Worm (Caenorhabditis elegans) whole organism, L4 larva: Measurements from ENCODE around the gene C04B4.1.

Experiments used
- F10B5.3 ChIP-seq: sonication (generic microtip); optimal IDR thresholded peaks from 2 replicates; lab custom pipeline; 2016; ENCODE audit warnings: mild to moderate bottlenecking, missing genetic modification characterization, missing compliant biosample characterization
- Y48G9A.11 ChIP-seq: fragments of 200-800 bp; sonication (Bioruptor generic); IDR thresholded peaks from 2 replicates; pipeline ENCODE4 v1.3.6; 2022; ENCODE audit warnings: missing genetic modification reagents, missing genetic modification characterization, missing compliant biosample characterization
- ZK337.2 ChIP-seq: fragments of 200-800 bp; sonication (Bioruptor generic); IDR thresholded peaks from 2 replicates; pipeline ENCODE4 v1.3.6; 2022; ENCODE audit warnings: missing genetic modification reagents, missing genetic modification characterization, missing compliant biosample characterization
- ama-1 ChIP-seq: fragments of 150-350 bp; optimal IDR thresholded peaks from 2 replicates; lab custom pipeline; 2014; ENCODE audit warnings: inconsistent platforms, mixed read lengths
- arid-1 ChIP-seq: fragments of 200-800 bp; sonication (Bioruptor generic); conservative IDR thresholded peaks from 2 replicates; pipeline ENCODE4 v1.3.6; 2022; ENCODE audit warnings: missing genetic modification reagents, missing genetic modification characterization, missing compliant biosample characterization
- attf-4 ChIP-seq: sonication (generic microtip); optimal IDR thresholded peaks from 3 replicates; lab custom pipeline; 2017; ENCODE audit warnings: missing biosample characterization, missing genetic modification characterization
- ceh-62 ChIP-seq: sonication (generic microtip); optimal IDR thresholded peaks from 2 replicates; lab custom pipeline; 2017; ENCODE audit warnings: missing biosample characterization, missing genetic modification characterization
- daf-19 ChIP-seq: fragments of 200-800 bp; sonication (Bioruptor generic); conservative IDR thresholded peaks from 2 replicates; pipeline ENCODE4 v1.3.6; 2022; ENCODE audit warnings: missing genetic modification characterization, missing compliant biosample characterization
- dmd-8 ChIP-seq: fragments of 200-800 bp; sonication (Bioruptor generic); IDR thresholded peaks from 2 replicates; pipeline ENCODE4 v1.3.6; 2022; ENCODE audit warnings: missing genetic modification characterization, missing compliant biosample characterization
- dpl-1 ChIP-seq: fragments of 150-350 bp; optimal IDR thresholded peaks from 2 replicates; lab custom pipeline; 2014; ENCODE audit warnings: missing biosample characterization, missing genetic modification reagents, missing genetic modification characterization
- egl-27 ChIP-seq: sonication (generic microtip); optimal IDR thresholded peaks from 3 replicates; lab custom pipeline; 2017; ENCODE audit warnings: missing biosample characterization, missing genetic modification reagents, missing genetic modification characterization
- fos-1 ChIP-seq: fragments of 150-350 bp; optimal IDR thresholded peaks from 2 replicates; lab custom pipeline; 2014; ENCODE audit warnings: missing biosample characterization, missing genetic modification characterization
- mxl-3 ChIP-seq: fragments of 200-800 bp; sonication (Bioruptor generic); optimal IDR thresholded peaks from 2 replicates; lab custom pipeline; 2018; ENCODE audit warnings: mild to moderate bottlenecking, missing genetic modification characterization, missing compliant biosample characterization
- nhr-111 ChIP-seq: fragments of 200-800 bp; sonication (Bioruptor generic); optimal IDR thresholded peaks from 2 replicates; lab custom pipeline; 2018; ENCODE audit warnings: mild to moderate bottlenecking, missing genetic modification characterization, missing compliant biosample characterization
- nhr-237 ChIP-seq: sonication (generic microtip); optimal IDR thresholded peaks from 2 replicates; lab custom pipeline; 2017; ENCODE audit warnings: missing biosample characterization, missing genetic modification characterization
- pqm-1 ChIP-seq: sonication (generic microtip); optimal IDR thresholded peaks from 2 replicates; lab custom pipeline; 2017; ENCODE audit warnings: missing biosample characterization, missing genetic modification characterization
- saeg-2 ChIP-seq: fragments of 200-800 bp; sonication (Bioruptor generic); IDR thresholded peaks from 2 replicates; pipeline ENCODE4 v1.3.6; 2022; ENCODE audit warnings: missing genetic modification reagents, missing genetic modification characterization, missing compliant biosample characterization
- sdz-12 ChIP-seq: fragments of 200-800 bp; sonication (Bioruptor generic); optimal IDR thresholded peaks from 2 replicates; lab custom pipeline; 2018; ENCODE audit warnings: mild to moderate bottlenecking, missing genetic modification characterization, missing compliant biosample characterization
- unc-39 ChIP-seq: sonication (generic microtip); optimal IDR thresholded peaks from 2 replicates; lab custom pipeline; 2017; ENCODE audit warnings: missing biosample characterization, missing genetic modification characterization
- unc-62 ChIP-seq, 3 experiments: fragments of 150-350 bp in 1 of 3; sonication (generic microtip); optimal IDR thresholded peaks in 2 of 3; peaks in 1 of 3; 1 replicate in 1 of 3; 2 replicates in 2 of 3; lab custom pipeline; 2014 to 2017; ENCODE audit warnings: missing biosample characterization in 3 of 3, missing genetic modification characterization in 3 of 3, missing genetic modification reagents in 3 of 3, missing genotype in 1 of 3
- zip-2 ChIP-seq: fragments of 150-350 bp; optimal IDR thresholded peaks from 2 replicates; lab custom pipeline; 2014; ENCODE audit warnings: missing biosample characterization, missing genetic modification characterization
- ztf-7 ChIP-seq: fragments of 150-350 bp; optimal IDR thresholded peaks from 2 replicates; lab custom pipeline; 2014; ENCODE audit warnings: missing biosample characterization, missing genetic modification characterization

Gene C04B4.1

ce11 chrX:12326424-12326823 is 45.8 kb downstream of the C04B4.1 start, which contains the start of gene srd-41:
Gene srd-41, plus strand, starts transcription at chrX:12326724.
- TF ChIP-seq attf-4 (tag; lab: Kevin White, UChicago), result no peak
- TF ChIP-seq fos-1 (tag; lab: Kevin White, UChicago), result no peak
- no peak for TF ChIP-seq nhr-237 (tag; lab: Kevin White, UChicago)
- TF ChIP-seq ztf-7, result no peak
- TF ChIP-seq ceh-62 (tag; lab: Kevin White, UChicago), result no peak
- TF ChIP-seq egl-27, result no peak
- no peak for TF ChIP-seq sdz-12
- TF ChIP-seq zip-2 (tag; lab: Kevin White, UChicago), result no peak
- no peak for TF ChIP-seq arid-1 (GFP tag; lab: Robert Waterston, UW)
- no peak for TF ChIP-seq ama-1 (lab: Kevin White, UChicago)
- no peak for TF ChIP-seq ZK337.2 (GFP tag; lab: Robert Waterston, UW)
- no peak for TF ChIP-seq saeg-2 (GFP tag; lab: Robert Waterston, UW)
- no peak for TF ChIP-seq mxl-3
- no peak for TF ChIP-seq pqm-1
- no peak for TF ChIP-seq dpl-1 (GFP tag; lab: Kevin White, UChicago)
- no peak for TF ChIP-seq unc-39 (tag; lab: Kevin White, UChicago)

ce11 chrX:12328676-12329075 is 48.1 kb downstream of the C04B4.1 start, which contains the start of gene srd-45:
Gene srd-45, plus strand, starts transcription at chrX:12328976.
- TF ChIP-seq unc-62 (GFP tag; optimal IDR thresholded peaks at IDR 0.05 in 1 of 2; lab: Kevin White, UChicago), result peak in 1 of 2 experiments; percentile 7
- no peak for TF ChIP-seq unc-62 (tag; optimal IDR thresholded peaks at IDR 0.05; lab: Kevin White, UChicago)
- no peak for TF ChIP-seq daf-19
- no peak for TF ChIP-seq ztf-7
- TF ChIP-seq F10B5.3 (tag; lab: Kevin White, UChicago), result no peak

ce11 chrX:12331795-12332194 is 51.2 kb downstream of the C04B4.1 start, which contains the start of gene srd-46:
Gene srd-46, plus strand, starts transcription at chrX:12332095.
- TF ChIP-seq fos-1 (tag; lab: Kevin White, UChicago), result no peak
- no peak for TF ChIP-seq nhr-111 (GFP tag; lab: Kevin White, UChicago)
- no peak for TF ChIP-seq Y48G9A.11 (GFP tag; lab: Robert Waterston, UW)
- TF ChIP-seq dmd-8 (GFP tag; lab: Robert Waterston, UW), result no peak
- TF ChIP-seq F10B5.3 (tag; lab: Kevin White, UChicago), result no peak
